Comparison of ENCODE assay signal across 4 fruit fly cellular contexts in genomic region chrX:8227942-8228341, dm6.
TF ChIP-seq lines count a peak whose summit lies in the region.

No protein-coding gene starts in this region.

- TF ChIP-seq CTCF in S2 (optimal IDR thresholded peaks at IDR 0.05; lab: Kevin White, UChicago) = peak; percentile 6 to 13
- TF ChIP-seq CTCF in whole organism, embryonic (GFP tag; optimal IDR thresholded peaks at IDR 0.05; lab: Kevin White, UChicago) = no peak

TF ChIP-seq in whole organism, embryonic, 481 proteins besides CTCF, POLR2A, EP300 and RAD21 (continues in another document):
- peak; percentile 37; the same call in 1 of the 2 replicates for TF ChIP-seq amos (GFP tag; IDR thresholded peaks at IDR 0.05; lab: Robert Waterston, UW; ENCODE audit: partially characterized antibody)
- TF ChIP-seq salm (tag; optimal IDR thresholded peaks at IDR 0.05; lab: Kevin White, UChicago) = no peak
- no peak for TF ChIP-seq CG18262 (tag; optimal IDR thresholded peaks at IDR 0.05; lab: Kevin White, UChicago)
- no peak for TF ChIP-seq CG6791 (GFP tag; IDR thresholded peaks at IDR 0.05; lab: Robert Waterston, UW; ENCODE audit: partially characterized antibody)
- TF ChIP-seq CG7928 (GFP tag; optimal IDR thresholded peaks at IDR 0.05; lab: Kevin White, UChicago) = no peak
- TF ChIP-seq CG5245 (GFP tag; optimal IDR thresholded peaks at IDR 0.05; lab: Kevin White, UChicago) = no peak
- no peak for TF ChIP-seq BEAF-32 (GFP tag; optimal IDR thresholded peaks at IDR 0.05; lab: Kevin White, UChicago)
- TF ChIP-seq cad (GFP tag; optimal IDR thresholded peaks at IDR 0.05; lab: Kevin White, UChicago) = peak; percentile 85
- no peak for TF ChIP-seq btn (GFP tag; optimal IDR thresholded peaks at IDR 0.05; lab: Kevin White, UChicago)
- TF ChIP-seq chinmo (GFP tag; IDR thresholded peaks at IDR 0.05; lab: Robert Waterston, UW; ENCODE audit: partially characterized antibody) = 0 out of 4 replicates have a peak, but pooled peaks have one; percentile 29
- TF ChIP-seq Opbp (GFP tag; IDR thresholded peaks at IDR 0.05; lab: Robert Waterston, UW; ENCODE audit: partially characterized antibody) = 0 out of 3 replicates have a peak, but pooled peaks have one; percentile 11
- no peak for TF ChIP-seq crp (GFP tag; optimal IDR thresholded peaks at IDR 0.05; lab: Kevin White, UChicago)
- TF ChIP-seq bbx (GFP tag; IDR thresholded peaks at IDR 0.05; lab: Robert Waterston, UW; ENCODE audit: partially characterized antibody) = no peak
- no peak for TF ChIP-seq CG3163 (GFP tag; optimal IDR thresholded peaks at IDR 0.05; lab: Kevin White, UChicago)
- peak; percentile 41; the same call in 1 of the 3 replicates for TF ChIP-seq knrl (GFP tag; IDR thresholded peaks at IDR 0.05; lab: Robert Waterston, UW; ENCODE audit: partially characterized antibody)
- TF ChIP-seq CG14860 (GFP tag; IDR thresholded peaks at IDR 0.05; lab: Robert Waterston, UW; ENCODE audit: partially characterized antibody) = peak; percentile 32; the same call in 1 of the 3 replicates
- no peak for TF ChIP-seq gfzf (GFP tag; optimal IDR thresholded peaks at IDR 0.05; lab: Kevin White, UChicago)
- peak; percentile 53 for TF ChIP-seq Ets65A (GFP tag; lab: Kevin White, UChicago)
- TF ChIP-seq CG14441 (GFP tag; IDR thresholded peaks at IDR 0.05; lab: Robert Waterston, UW) = no peak
- TF ChIP-seq Max (GFP tag; optimal IDR thresholded peaks at IDR 0.05; lab: Kevin White, UChicago) = no peak
- no peak for TF ChIP-seq ham (GFP tag; IDR thresholded peaks at IDR 0.05; lab: Robert Waterston, UW)
- TF ChIP-seq vnd (GFP tag; IDR thresholded peaks at IDR 0.05; lab: Robert Waterston, UW; ENCODE audit: partially characterized antibody) = no peak
- TF ChIP-seq CG7745 (tag; optimal IDR thresholded peaks at IDR 0.05; lab: Kevin White, UChicago) = no peak
- peak; percentile 98 for TF ChIP-seq CG6654 (GFP tag; optimal IDR thresholded peaks at IDR 0.05; lab: Kevin White, UChicago)
- no peak for TF ChIP-seq Trl (optimal IDR thresholded peaks at IDR 0.05; lab: Kevin White, UChicago)
- TF ChIP-seq Trl (GFP tag; optimal IDR thresholded peaks at IDR 0.05; lab: Kevin White, UChicago) = no peak
- no peak for TF ChIP-seq Kr (GFP tag; optimal IDR thresholded peaks at IDR 0.05; lab: Kevin White, UChicago)
- no peak for TF ChIP-seq BtbVII (GFP tag; optimal IDR thresholded peaks at IDR 0.05; lab: Kevin White, UChicago)

TF ChIP-seq in whole organism, prepupa, 60 proteins besides CTCF, POLR2A, EP300 and RAD21:
- TF ChIP-seq Eip78C (GFP tag; lab: Kevin White, UChicago) (peak; percentile 1), CG6808 (GFP tag; optimal IDR thresholded peaks at IDR 0.05; lab: Kevin White, UChicago) (no peak), Met (GFP tag; optimal IDR thresholded peaks at IDR 0.05; lab: Kevin White, UChicago) (no peak), Ets96B (tag; optimal IDR thresholded peaks at IDR 0.05; lab: Kevin White, UChicago) (no peak), CG8632 (GFP tag; optimal IDR thresholded peaks at IDR 0.05; lab: Kevin White, UChicago) (no peak), achi (GFP tag; optimal IDR thresholded peaks at IDR 0.05; lab: Kevin White, UChicago) (no peak)

TF ChIP-seq in whole organism, wandering third instar larva, 38 proteins besides CTCF, POLR2A, EP300 and RAD21:
- TF ChIP-seq Myc (optimal IDR thresholded peaks at IDR 0.05; lab: Kevin White, UChicago) (peak; percentile 79), woc (GFP tag; optimal IDR thresholded peaks at IDR 0.05; lab: Kevin White, UChicago) (no peak)
